Fruit fly (Drosophila melanogaster) whole organism, embryonic: ENCODE measurements around the gene CG17666.

ENCODE experiments used
- CG10431 ChIP-seq: fragments of 200-800 bp; sonication (Bioruptor generic); optimal IDR thresholded peaks from 3 replicates; lab custom pipeline; 2018; ENCODE audit warnings: missing biosample characterization, mild to moderate bottlenecking, missing genetic modification characterization
- CG10565 ChIP-seq: fragments of 200-800 bp; sonication (Bioruptor generic); optimal IDR thresholded peaks from 3 replicates; lab custom pipeline; 2016; ENCODE audit warnings: missing biosample characterization, mild to moderate bottlenecking, missing genetic modification characterization
- CG11723 ChIP-seq: fragments of 200-800 bp; sonication (Bioruptor generic); optimal IDR thresholded peaks from 2 replicates; lab custom pipeline; 2017; ENCODE audit warnings: missing biosample characterization, mild to moderate bottlenecking, missing genetic modification characterization
- CG12104 ChIP-seq: fragments of 200-800 bp; sonication (Bioruptor generic); optimal IDR thresholded peaks from 3 replicates; lab custom pipeline; 2016; ENCODE audit warnings: missing biosample characterization, missing genetic modification characterization
- CG12659 ChIP-seq: fragments of 200-800 bp; sonication (Bioruptor generic); optimal IDR thresholded peaks from 3 replicates; lab custom pipeline; 2017; ENCODE audit warnings: mild to moderate bottlenecking, missing biosample characterization, missing genetic modification reagents, missing genetic modification characterization
- CG12769 ChIP-seq: fragments of 200-800 bp; sonication (Bioruptor generic); optimal IDR thresholded peaks from 2 replicates; lab custom pipeline; 2019; ENCODE audit warnings: missing biosample characterization, mild to moderate bottlenecking, missing genetic modification characterization, moderate library complexity
- CG12942 ChIP-seq: fragments of 200-800 bp; sonication (Bioruptor generic); optimal IDR thresholded peaks from 3 replicates; lab custom pipeline; 2016; ENCODE audit warnings: missing biosample characterization, missing genetic modification characterization
- CG14667 ChIP-seq: fragments of 200-800 bp; sonication (Bioruptor generic); IDR thresholded peaks from 2 replicates; pipeline ENCODE4 v1.3.6; 2022; ENCODE audit warnings: missing biosample characterization, missing genetic modification characterization
- CG30020 ChIP-seq: fragments of 200-800 bp; optimal IDR thresholded peaks from 2 replicates; lab custom pipeline; 2019; ENCODE audit warnings: missing biosample characterization, mild to moderate bottlenecking, missing genetic modification characterization, moderate library complexity
- CG30403 ChIP-seq: fragments of 200-800 bp; sonication (Bioruptor generic); optimal IDR thresholded peaks from 3 replicates; lab custom pipeline; 2016; ENCODE audit warnings: missing biosample characterization, missing genetic modification characterization
- CG34376 ChIP-seq: fragments of 200-800 bp; sonication (Bioruptor generic); optimal IDR thresholded peaks from 2 replicates; lab custom pipeline; 2018; ENCODE audit warnings: missing biosample characterization, mild to moderate bottlenecking, missing genetic modification characterization
- CG3726 ChIP-seq: fragments of 200-800 bp; sonication (Bioruptor generic); IDR thresholded peaks from 3 replicates; pipeline ENCODE4, ENCODE4 v1.3.6; 2022; ENCODE audit warnings: missing biosample characterization, missing genetic modification characterization
- CG4730 ChIP-seq: fragments of 200-800 bp; sonication (Bioruptor generic); IDR thresholded peaks from 2 replicates; pipeline ENCODE4 v1.3.6; 2022; ENCODE audit warnings: missing biosample characterization, missing genetic modification characterization
- CG6689 ChIP-seq: fragments of 200-800 bp; sonication (Bioruptor generic); IDR thresholded peaks from 2 replicates; pipeline ENCODE4 v1.3.6; 2022; ENCODE audit warnings: missing biosample characterization, missing genetic modification characterization
- CG8924 ChIP-seq: fragments of 200-800 bp; optimal IDR thresholded peaks from 3 replicates; lab custom pipeline; 2019; ENCODE audit warnings: missing biosample characterization, mild to moderate bottlenecking, missing genetic modification characterization, moderate library complexity
- CG9817 ChIP-seq: fragments of 200-800 bp; sonication (Bioruptor generic); optimal IDR thresholded peaks from 2 replicates; lab custom pipeline; 2018; ENCODE audit warnings: missing biosample characterization, mild to moderate bottlenecking, missing genetic modification characterization, moderate library complexity
- CTCF ChIP-seq: fragments of 200-800 bp; sonication (Bioruptor generic); optimal IDR thresholded peaks from 2 replicates; lab custom pipeline; 2017; ENCODE audit warnings: missing biosample characterization, mild to moderate bottlenecking, missing genetic modification characterization, moderate library complexity
- Dbx ChIP-seq: fragments of 200-800 bp; sonication (Bioruptor generic); IDR thresholded peaks from 3 replicates; pipeline ENCODE4 v1.3.6; 2022; ENCODE audit warnings: missing biosample characterization, missing genetic modification characterization
- Dll ChIP-seq: fragments of 200-800 bp; sonication (Bioruptor generic); IDR thresholded peaks from 4 replicates; pipeline ENCODE4 v1.3.6; 2022; ENCODE audit warnings: missing biosample characterization, missing genetic modification characterization; ENCODE audit not compliant: partially characterized antibody
- Dp ChIP-seq: fragments of 200-800 bp; sonication (Bioruptor generic); optimal IDR thresholded peaks from 2 replicates; lab custom pipeline; 2018; ENCODE audit warnings: missing biosample characterization, mild to moderate bottlenecking, missing genetic modification characterization, moderate library complexity
- Ets97D ChIP-seq: fragments of 200-800 bp; sonication (Bioruptor generic); optimal IDR thresholded peaks from 3 replicates; lab custom pipeline; 2016; ENCODE audit warnings: missing biosample characterization, missing genetic modification characterization
- Hr39 ChIP-seq: fragments of >200 bp; optimal IDR thresholded peaks from 2 replicates; lab custom pipeline; 2017
- Lhr ChIP-seq: fragments of 200-800 bp; sonication (Bioruptor generic); optimal IDR thresholded peaks from 3 replicates; lab custom pipeline; 2017; ENCODE audit warnings: mild to moderate bottlenecking, missing biosample characterization, missing genetic modification reagents, missing genetic modification characterization
- Max ChIP-seq: fragments of 200-800 bp; sonication (Bioruptor generic); optimal IDR thresholded peaks from 2 replicates; lab custom pipeline; 2016; ENCODE audit warnings: missing biosample characterization, mild to moderate bottlenecking, missing genetic modification characterization
- Med ChIP-seq: fragments of 200-800 bp; sonication (Bioruptor generic); peaks from one replicate; lab custom pipeline; 2016; ENCODE audit warnings: missing biosample characterization, missing genetic modification characterization, mild to moderate bottlenecking, inconsistent platforms, moderate library complexity
- Meics ChIP-seq: fragments of 200-800 bp; sonication (Bioruptor generic); optimal IDR thresholded peaks from 2 replicates; lab custom pipeline; 2017; ENCODE audit warnings: missing biosample characterization, mild to moderate bottlenecking, missing genetic modification characterization
- Neu2 ChIP-seq: fragments of 200-800 bp; sonication (Bioruptor generic); optimal IDR thresholded peaks from 3 replicates; lab custom pipeline; 2016; ENCODE audit warnings: missing biosample characterization, missing genetic modification characterization, borderline replicate concordance
- Nf-YA ChIP-seq: fragments of 200-800 bp; sonication (Bioruptor generic); IDR thresholded peaks from 2 replicates; pipeline ENCODE4 v1.3.6; 2022; ENCODE audit warnings: missing biosample characterization, missing genetic modification characterization
- Pdp1 ChIP-seq, 2 experiments: fragments of 200-800 bp; sonication (Bioruptor generic); optimal IDR thresholded peaks; 3 replicates each; lab custom pipeline; 2016; ENCODE audit warnings: missing biosample characterization in 2 of 2, missing genetic modification characterization in 2 of 2, mild to moderate bottlenecking in 1 of 2, moderate library complexity in 1 of 2
- Poxn ChIP-seq: fragments of 200-800 bp; sonication (Bioruptor generic); IDR thresholded peaks from 2 replicates; pipeline ENCODE4 v1.3.6; 2022; ENCODE audit warnings: missing biosample characterization, missing genetic modification characterization
- Scr ChIP-seq: fragments of 200-800 bp; sonication (Bioruptor generic); IDR thresholded peaks from 2 replicates; pipeline ENCODE4 v1.3.6; 2022; ENCODE audit warnings: missing biosample characterization, missing genetic modification characterization; ENCODE audit not compliant: partially characterized antibody
- TFAM ChIP-seq: fragments of 200-800 bp; sonication (Bioruptor generic); optimal IDR thresholded peaks from 2 replicates; lab custom pipeline; 2017; ENCODE audit warnings: missing biosample characterization, missing genetic modification characterization, inconsistent platforms
- Trl ChIP-seq, 3 experiments: fragments of >200 bp in 2 of 3; fragments of 200-800 bp in 1 of 3; sonication (Bioruptor generic) in 1 of 3; optimal IDR thresholded peaks; 2 replicates in 1 of 3; 3 replicates in 2 of 3; lab custom pipeline; 2016 to 2017; ENCODE audit warnings: missing biosample characterization in 1 of 3, missing genetic modification characterization in 1 of 3
- ara ChIP-seq: fragments of 200-800 bp; sonication (Bioruptor generic); IDR thresholded peaks from 2 replicates; pipeline ENCODE4 v1.3.6; 2022; ENCODE audit warnings: missing biosample characterization, missing genetic modification characterization
- bsh ChIP-seq, 2 experiments: fragments of 200-800 bp; sonication (Bioruptor generic); optimal IDR thresholded peaks; 2 replicates each; lab custom pipeline; 2017 to 2018; ENCODE audit warnings: mild to moderate bottlenecking in 2 of 2, missing biosample characterization in 2 of 2, missing genetic modification characterization in 2 of 2, moderate library complexity in 1 of 2
- cas ChIP-seq: fragments of 200-800 bp; sonication (Bioruptor generic); IDR thresholded peaks from 2 replicates; pipeline ENCODE4 v1.3.6; 2022; ENCODE audit warnings: missing biosample characterization, missing genetic modification characterization
- caup ChIP-seq: fragments of 200-800 bp; sonication (Bioruptor generic); optimal IDR thresholded peaks from 3 replicates; lab custom pipeline; 2017; ENCODE audit warnings: missing biosample characterization, mild to moderate bottlenecking, missing genetic modification characterization, moderate library complexity; ENCODE audit not compliant: severe bottlenecking
- chinmo ChIP-seq: fragments of 200-800 bp; sonication (Bioruptor generic); IDR thresholded peaks from 4 replicates; pipeline ENCODE4 v1.3.6; 2022; ENCODE audit warnings: missing biosample characterization, missing genetic modification characterization; ENCODE audit not compliant: partially characterized antibody
- crc ChIP-seq: fragments of 200-800 bp; sonication (Bioruptor generic); optimal IDR thresholded peaks from 2 replicates; lab custom pipeline; 2016; ENCODE audit warnings: missing biosample characterization, missing genetic modification characterization
- dimm ChIP-seq: fragments of 200-800 bp; sonication (Bioruptor generic); IDR thresholded peaks from 2 replicates; pipeline ENCODE4 v1.3.6; 2022; ENCODE audit warnings: missing biosample characterization, missing genetic modification characterization
- eve ChIP-seq, 2 experiments: fragments of >200 bp; optimal IDR thresholded peaks; 2 replicates each; lab custom pipeline; 2017; ENCODE audit warnings: missing biosample characterization in 2 of 2, missing genetic modification characterization in 2 of 2
- gfzf ChIP-seq: fragments of 200-800 bp; sonication (Bioruptor generic); optimal IDR thresholded peaks from 2 replicates; lab custom pipeline; 2016; ENCODE audit warnings: missing biosample characterization, mild to moderate bottlenecking, missing genetic modification characterization, moderate library complexity
- grau ChIP-seq: fragments of 200-800 bp; optimal IDR thresholded peaks from 3 replicates; lab custom pipeline; 2019; ENCODE audit warnings: missing biosample characterization, mild to moderate bottlenecking, missing genetic modification characterization, moderate library complexity
- hb ChIP-seq: fragments of 200-800 bp; sonication (Bioruptor generic); IDR thresholded peaks from 3 replicates; pipeline ENCODE4 v1.3.6; 2022; ENCODE audit warnings: missing biosample characterization, missing genetic modification characterization; ENCODE audit not compliant: partially characterized antibody
- kah ChIP-seq: fragments of 200-800 bp; sonication (Bioruptor generic); optimal IDR thresholded peaks from 2 replicates; lab custom pipeline; 2018; ENCODE audit warnings: missing biosample characterization, mild to moderate bottlenecking, missing genetic modification characterization
- pan ChIP-seq, 4 experiments: fragments of >200 bp in 3 of 4; fragments of 200-800 bp in 1 of 4; sonication (Bioruptor generic) in 1 of 4; optimal IDR thresholded peaks in 3 of 4; IDR thresholded peaks in 1 of 4; 2 replicates each; pipeline versions ENCODE4 v1.3.6 to Lab custom; 2017 to 2022; ENCODE audit warnings: missing biosample characterization in 2 of 4, missing genetic modification characterization in 2 of 4, mixed read lengths in 1 of 4
- row ChIP-seq: fragments of 200-800 bp; sonication (Bioruptor generic); IDR thresholded peaks from 3 replicates; pipeline ENCODE4 v1.3.6; 2022; ENCODE audit warnings: missing biosample characterization, missing genetic modification characterization
- tna ChIP-seq: fragments of 200-800 bp; sonication (Bioruptor generic); IDR thresholded peaks from 2 replicates; pipeline ENCODE4 v1.3.6; 2022; ENCODE audit warnings: missing biosample characterization, missing genetic modification characterization; ENCODE audit not compliant: partially characterized antibody
- trh ChIP-seq: fragments of 200-800 bp; sonication (Bioruptor generic); optimal IDR thresholded peaks from 2 replicates; lab custom pipeline; 2016; ENCODE audit warnings: missing biosample characterization, missing genetic modification characterization
- tx ChIP-seq: fragments of 200-800 bp; sonication (Bioruptor generic); optimal IDR thresholded peaks from 2 replicates; lab custom pipeline; 2016; ENCODE audit warnings: missing biosample characterization, missing genetic modification characterization

The CG17666 gene

dm6 chr3L:12741608-12742007, 39.5 kb upstream of the CG17666 start, which contains the start of gene CG32112 (continued):
- TF ChIP-seq CG11723 (no peak), CG12942 (GFP tag; lab: Kevin White, UChicago) (no peak), CG34376 (no peak), gfzf (GFP tag; lab: Kevin White, UChicago) (peak; percentile 26), caup (GFP tag; lab: Kevin White, UChicago) (no peak), pan (optimal IDR thresholded peaks at IDR 0.05; lab: Kevin White, UChicago) (no peak), pan (GFP tag; optimal IDR thresholded peaks at IDR 0.05 in 1 of 2, IDR thresholded peaks at IDR 0.05 in 1 of 2) (no peak), trh (GFP tag; lab: Kevin White, UChicago) (no peak), kah (GFP tag; lab: Kevin White, UChicago) (no peak), ara (GFP tag; lab: Robert Waterston, UW) (no peak), CTCF (GFP tag; lab: Kevin White, UChicago) (no peak), Meics (GFP tag; lab: Kevin White, UChicago) (no peak), chinmo (GFP tag; lab: Robert Waterston, UW) (no peak), dimm (GFP tag; lab: Robert Waterston, UW) (no peak), CG10431 (no peak), Lhr (GFP tag; lab: Kevin White, UChicago) (no peak), bsh (GFP tag; optimal IDR thresholded peaks at IDR 0.05; lab: Kevin White, UChicago) (no peak), cas (GFP tag; lab: Robert Waterston, UW) (no peak), Poxn (GFP tag; lab: Robert Waterston, UW) (no peak), CG6689 (GFP tag; lab: Robert Waterston, UW) (no peak), CG12769 (no peak), Nf-YA (no peak), Scr (GFP tag; lab: Robert Waterston, UW) (peak; percentile 82), tx (GFP tag; lab: Kevin White, UChicago) (no peak), CG10565 (GFP tag; lab: Kevin White, UChicago) (no peak), CG9817 (no peak), Pdp1 (GFP tag; optimal IDR thresholded peaks at IDR 0.05; lab: Kevin White, UChicago) (peak in 1 of 2 experiments; percentile 94), Dbx (GFP tag; lab: Robert Waterston, UW) (0 out of 3 replicates have a peak, but pooled peaks have one; percentile 7), crc (GFP tag; lab: Kevin White, UChicago) (no peak), Med (GFP tag; lab: Kevin White, UChicago) (peak; percentile 52), CG4730 (GFP tag; lab: Robert Waterston, UW) (no peak), Trl (optimal IDR thresholded peaks at IDR 0.05; lab: Kevin White, UChicago) (no peak), Trl (GFP tag; optimal IDR thresholded peaks at IDR 0.05; lab: Kevin White, UChicago) (no peak), CG14667 (GFP tag; lab: Robert Waterston, UW) (no peak), CG30020 (tag; lab: Kevin White, UChicago) (peak; percentile 93), CG3726 (GFP tag; lab: Robert Waterston, UW) (no peak), Hr39 (lab: Kevin White, UChicago) (no peak), Max (no peak), Neu2 (GFP tag; lab: Kevin White, UChicago) (no peak), CG8924 (tag; lab: Kevin White, UChicago) (no peak), CG30403 (GFP tag; lab: Kevin White, UChicago) (peak; percentile 9), eve (GFP tag; optimal IDR thresholded peaks at IDR 0.05; lab: Kevin White, UChicago) (peak in 1 of 2 experiments; percentile 22), CG12659 (GFP tag; lab: Kevin White, UChicago) (peak; percentile 57), grau (tag; lab: Kevin White, UChicago) (no peak), Ets97D (GFP tag; lab: Kevin White, UChicago) (peak; percentile 26), row (GFP tag; lab: Robert Waterston, UW) (peak; percentile 47; the same call in 1 of the 3 replicates), tna (GFP tag; lab: Robert Waterston, UW) (no peak; the same call in 1 of the 2 replicates), hb (GFP tag; lab: Robert Waterston, UW) (no peak), Dp (peak; percentile 68), TFAM (GFP tag; lab: Kevin White, UChicago) (no peak), Dll (GFP tag; lab: Robert Waterston, UW) (peak; percentile 87), CG12104 (GFP tag; lab: Kevin White, UChicago) (no peak)
